Worm (Caenorhabditis elegans): Measurements from ENCODE around the gene C05G5.7.

The C05G5.7 gene

DNA sequence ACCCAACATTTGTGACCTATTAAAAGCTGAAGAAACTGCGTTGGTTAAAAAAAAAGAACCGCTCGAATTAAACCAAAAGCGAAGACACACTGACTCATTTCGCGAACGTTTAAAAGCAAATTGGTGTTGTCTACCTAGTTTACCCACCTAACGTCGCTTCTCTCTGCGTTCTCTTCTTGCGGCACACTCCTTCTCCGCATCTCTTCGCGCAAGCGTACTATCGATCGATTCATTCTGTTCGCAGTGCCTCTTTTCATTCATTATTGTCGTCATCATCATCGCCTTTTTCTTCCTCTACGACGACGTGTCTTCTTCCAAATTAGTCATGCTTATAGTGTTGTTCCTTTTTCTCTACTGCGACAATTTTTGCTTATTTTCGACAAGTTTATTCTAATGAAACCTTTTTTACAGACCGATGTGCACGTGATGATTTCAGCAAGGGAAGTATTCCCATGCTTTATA lies 32.4 kb downstream of the C05G5.7 start, which contains the start of gene atrn-1 (continued):
- TF ChIP-seq skn-1 (tag; optimal IDR thresholded peaks at IDR 0.05) (no peak), Y55F3AM.14 (GFP tag; optimal IDR thresholded peaks at IDR 0.05) (no peak), blmp-1 (tag; optimal IDR thresholded peaks at IDR 0.05; ENCODE audit: insufficient read depth) (no peak), nhr-25 (tag; optimal IDR thresholded peaks at IDR 0.05) (no peak), R02D3.7 (tag; optimal IDR thresholded peaks at IDR 0.05) (no peak), aly-2 (tag; optimal IDR thresholded peaks at IDR 0.05) (no peak), mab-5 (tag; optimal IDR thresholded peaks at IDR 0.05) (no peak)

- TF ChIP-seq blmp-1 (tag; optimal IDR thresholded peaks at IDR 0.05; ENCODE audit: insufficient read depth) (peak; percentile 64), ztf-1 (GFP tag; conservative IDR thresholded peaks at IDR 0.05) (no peak), nhr-77 (tag; optimal IDR thresholded peaks at IDR 0.05) (no peak), fos-1 (tag; optimal IDR thresholded peaks at IDR 0.05) (peak; percentile 61)
These were observed 34.0 kb downstream of the C05G5.7 start for ce11 chrX:14709591-14709990.

- TF ChIP-seq snpc-4 (tag; optimal IDR thresholded peaks at IDR 0.05) = peak; percentile 84
- peak; percentile 76 to 84 for TF ChIP-seq lsy-2 (tag; optimal IDR thresholded peaks at IDR 0.05)
- no peak for TF ChIP-seq nhr-12 (tag; optimal IDR thresholded peaks at IDR 0.05)
- no peak for TF ChIP-seq nhr-77 (tag; optimal IDR thresholded peaks at IDR 0.05)
- peak; percentile 88 for TF ChIP-seq nhr-25 (tag; optimal IDR thresholded peaks at IDR 0.05)
- TF ChIP-seq mdl-1 (tag; optimal IDR thresholded peaks at IDR 0.05) = peak; percentile 43 to 91
- no peak for TF ChIP-seq ztf-11 (tag; optimal IDR thresholded peaks at IDR 0.05)
- TF ChIP-seq unc-62 (GFP tag; optimal IDR thresholded peaks at IDR 0.05) = no peak
- TF ChIP-seq ceh-82 (tag; optimal IDR thresholded peaks at IDR 0.05) = peak; percentile 92
- TF ChIP-seq lin-11 (tag; optimal IDR thresholded peaks at IDR 0.05) = peak; percentile 95
- TF ChIP-seq elt-1 (tag; optimal IDR thresholded peaks at IDR 0.05) = no peak
- TF ChIP-seq Y55F3AM.14 (GFP tag; optimal IDR thresholded peaks at IDR 0.05) = peak; percentile 96
- TF ChIP-seq mab-5 (tag; optimal IDR thresholded peaks at IDR 0.05) = peak; percentile 92
- no peak for TF ChIP-seq nhr-11 (tag; optimal IDR thresholded peaks at IDR 0.05)
- TF ChIP-seq mbf-1 (tag; optimal IDR thresholded peaks at IDR 0.05) = no peak
- TF ChIP-seq blmp-1 (tag; optimal IDR thresholded peaks at IDR 0.05; ENCODE audit: insufficient read depth) = peak; percentile 68
- no peak for TF ChIP-seq ztf-1 (GFP tag; conservative IDR thresholded peaks at IDR 0.05)
- no peak for TF ChIP-seq dmd-4 (tag; optimal IDR thresholded peaks at IDR 0.05)
- TF ChIP-seq gmeb-1 (tag; optimal IDR thresholded peaks at IDR 0.05) = peak; percentile 61
- peak; percentile 94 for TF ChIP-seq nhr-129 (tag; optimal IDR thresholded peaks at IDR 0.05)
- peak; percentile 79 for TF ChIP-seq nhr-6 (tag; optimal IDR thresholded peaks at IDR 0.05)
- TF ChIP-seq alr-1 (tag; optimal IDR thresholded peaks at IDR 0.05) = no peak
- TF ChIP-seq aly-2 (tag; optimal IDR thresholded peaks at IDR 0.05) = no peak
- no peak for TF ChIP-seq nhr-237 (tag; optimal IDR thresholded peaks at IDR 0.05)
- no peak for TF ChIP-seq nhr-23 (tag; optimal IDR thresholded peaks at IDR 0.05)
- peak; percentile 93 for TF ChIP-seq sma-9 (GFP tag; optimal IDR thresholded peaks at IDR 0.05)
- no peak for TF ChIP-seq sma-9 (tag; optimal IDR thresholded peaks at IDR 0.05)
- TF ChIP-seq zag-1 (tag; optimal IDR thresholded peaks at IDR 0.05) = peak; percentile 97
- no peak for TF ChIP-seq ama-1 (optimal IDR thresholded peaks at IDR 0.05)
- peak; percentile 94 for TF ChIP-seq ceh-16 (tag; optimal IDR thresholded peaks at IDR 0.05)
- peak; percentile 33 for TF ChIP-seq unc-39 (tag; optimal IDR thresholded peaks at IDR 0.05)
- TF ChIP-seq ztf-4 (tag; optimal IDR thresholded peaks at IDR 0.05) = peak; percentile 85
- TF ChIP-seq skn-1 (tag; optimal IDR thresholded peaks at IDR 0.05) = no peak
- peak; percentile 88 for TF ChIP-seq egl-27 (tag; optimal IDR thresholded peaks at IDR 0.05)
- peak; percentile 90 for TF ChIP-seq sma-3 (GFP tag; optimal IDR thresholded peaks at IDR 0.05)
- TF ChIP-seq unc-55 (GFP tag; optimal IDR thresholded peaks at IDR 0.05) = peak; percentile 96
- TF ChIP-seq nhr-21 (tag; optimal IDR thresholded peaks at IDR 0.05) = peak; percentile 89
- peak; percentile 98 for TF ChIP-seq fos-1 (tag; optimal IDR thresholded peaks at IDR 0.05)
- peak; percentile 53 for TF ChIP-seq nhr-10 (tag; optimal IDR thresholded peaks at IDR 0.05)
- TF ChIP-seq lin-39 (tag; optimal IDR thresholded peaks at IDR 0.05) = no peak
- TF ChIP-seq F13H6.1 (tag; optimal IDR thresholded peaks at IDR 0.05) = peak; percentile 97
- no peak for TF ChIP-seq peb-1 (tag; optimal IDR thresholded peaks at IDR 0.05)
- no peak for TF ChIP-seq elt-3 (tag; optimal IDR thresholded peaks at IDR 0.05)
- no peak for TF ChIP-seq ZK546.5 (tag; optimal IDR thresholded peaks at IDR 0.05)
- peak; percentile 9 for TF ChIP-seq R02D3.7 (tag; optimal IDR thresholded peaks at IDR 0.05)
- TF ChIP-seq lin-13 (GFP tag; optimal IDR thresholded peaks at IDR 0.05) = peak; percentile 93
- TF ChIP-seq sem-4 (tag; optimal IDR thresholded peaks at IDR 0.05) = peak; percentile 76
- TF ChIP-seq C34F6.9 (tag; optimal IDR thresholded peaks at IDR 0.05) = peak; percentile 97
- peak; percentile 91 for TF ChIP-seq crh-2 (tag; optimal IDR thresholded peaks at IDR 0.05)
These were observed 35.4 kb downstream of the C05G5.7 start for ce11 chrX:14708176-14708642.
